Fruit fly (Drosophila melanogaster) whole organism, prepupa: Measurements from ENCODE around the gene Eaat2.

Experiments
- Blimp-1 ChIP-seq: fragments of 200-800 bp; sonication (Bioruptor generic); optimal IDR thresholded peaks from 3 replicates; lab custom pipeline; 2017; ENCODE audit warnings: missing biosample characterization, missing genetic modification characterization, mild to moderate bottlenecking, moderate library complexity, missing genetic modification reagents
- CG10669 ChIP-seq: fragments of 200-800 bp; sonication (Bioruptor generic); optimal IDR thresholded peaks from 3 replicates; lab custom pipeline; 2018; ENCODE audit warnings: missing biosample characterization, mild to moderate bottlenecking, missing genetic modification characterization, moderate library complexity
- CG11762 ChIP-seq: fragments of 200-800 bp; sonication (Bioruptor generic); optimal IDR thresholded peaks from 3 replicates; lab custom pipeline; 2016; ENCODE audit warnings: missing biosample characterization, missing genetic modification characterization; ENCODE audit not compliant: insufficient read depth
- CG11902 ChIP-seq: fragments of 200-800 bp; sonication (Bioruptor generic); optimal IDR thresholded peaks from 3 replicates; lab custom pipeline; 2016; ENCODE audit warnings: missing biosample characterization, missing genetic modification characterization
- CG15336 ChIP-seq: fragments of 200-800 bp; sonication (Bioruptor generic); IDR thresholded peaks from 2 replicates; pipeline ENCODE4 v1.3.6; 2022; ENCODE audit warnings: missing biosample characterization, missing genetic modification characterization
- CG1621 ChIP-seq: fragments of 200-800 bp; sonication (Bioruptor generic); optimal IDR thresholded peaks from 3 replicates; lab custom pipeline; 2018; ENCODE audit warnings: missing biosample characterization, mild to moderate bottlenecking, missing genetic modification characterization
- CG16779 ChIP-seq: fragments of 200-800 bp; sonication (Bioruptor generic); optimal IDR thresholded peaks from 3 replicates; lab custom pipeline; 2017; ENCODE audit warnings: missing biosample characterization, mild to moderate bottlenecking, missing genetic modification characterization
- CG3032 ChIP-seq: fragments of 200-800 bp; optimal IDR thresholded peaks from 2 replicates; lab custom pipeline; 2019; ENCODE audit warnings: missing biosample characterization, mild to moderate bottlenecking, missing genetic modification characterization, moderate library complexity
- CG31627 ChIP-seq: fragments of 200-800 bp; sonication (Bioruptor generic); optimal IDR thresholded peaks from 3 replicates; lab custom pipeline; 2016; ENCODE audit warnings: missing biosample characterization, missing genetic modification characterization
- CG32006 ChIP-seq: fragments of 200-800 bp; sonication (Bioruptor generic); optimal IDR thresholded peaks from 3 replicates; lab custom pipeline; 2017; ENCODE audit warnings: missing biosample characterization, mild to moderate bottlenecking, missing genetic modification characterization
- CG34406 ChIP-seq: fragments of 200-800 bp; sonication (Bioruptor generic); optimal IDR thresholded peaks from 3 replicates; lab custom pipeline; 2016; ENCODE audit warnings: missing biosample characterization, missing genetic modification characterization
- CG3919 ChIP-seq: fragments of 200-800 bp; sonication (Bioruptor generic); optimal IDR thresholded peaks from 3 replicates; lab custom pipeline; 2016; ENCODE audit warnings: missing biosample characterization, missing genetic modification characterization
- CG4318 ChIP-seq: fragments of 200-800 bp; sonication (Bioruptor generic); optimal IDR thresholded peaks from 3 replicates; lab custom pipeline; 2017; ENCODE audit warnings: missing biosample characterization, mild to moderate bottlenecking, missing genetic modification characterization
- CG6163 ChIP-seq: fragments of 200-800 bp; sonication (Bioruptor generic); IDR thresholded peaks from 3 replicates; pipeline ENCODE4 v1.3.6; 2022; ENCODE audit warnings: missing biosample characterization, missing genetic modification characterization
- CG6276 ChIP-seq: fragments of 200-800 bp; sonication (Bioruptor generic); optimal IDR thresholded peaks from 2 replicates; lab custom pipeline; 2017; ENCODE audit warnings: missing biosample characterization, mild to moderate bottlenecking, missing genetic modification characterization
- CG6854 ChIP-seq: fragments of 200-800 bp; sonication (Bioruptor generic); optimal IDR thresholded peaks from 2 replicates; lab custom pipeline; 2017; ENCODE audit warnings: missing biosample characterization, mild to moderate bottlenecking, missing genetic modification characterization
- CG7368 ChIP-seq: fragments of 200-800 bp; sonication (Bioruptor generic); optimal IDR thresholded peaks from 3 replicates; lab custom pipeline; 2016; ENCODE audit warnings: missing biosample characterization, missing genetic modification characterization
- CG8119 ChIP-seq: fragments of 200-800 bp; sonication (Bioruptor generic); IDR thresholded peaks from 3 replicates; pipeline ENCODE4 v1.3.6; 2022; ENCODE audit warnings: missing biosample characterization, missing genetic modification characterization
- CG8319 ChIP-seq: fragments of 200-800 bp; sonication (Bioruptor generic); optimal IDR thresholded peaks from 3 replicates; lab custom pipeline; 2016; ENCODE audit warnings: missing biosample characterization, missing genetic modification characterization
- CG8632 ChIP-seq: fragments of 200-800 bp; sonication (Bioruptor generic); optimal IDR thresholded peaks from 3 replicates; lab custom pipeline; 2016; ENCODE audit warnings: missing biosample characterization, missing genetic modification characterization
- CG9139 ChIP-seq: fragments of 200-800 bp; sonication (Bioruptor generic); optimal IDR thresholded peaks from 3 replicates; lab custom pipeline; 2017; ENCODE audit warnings: missing biosample characterization, mild to moderate bottlenecking, missing genetic modification characterization
- Eip75B ChIP-seq: fragments of 200-800 bp; sonication (Bioruptor generic); optimal IDR thresholded peaks from 3 replicates; lab custom pipeline; 2016; ENCODE audit warnings: missing biosample characterization, missing genetic modification characterization
- Eip78C ChIP-seq: fragments of 200-800 bp; sonication (Bioruptor generic); peaks from one replicate; lab custom pipeline; 2016; ENCODE audit warnings: missing biosample characterization, missing genetic modification characterization
- Ets21C ChIP-seq: fragments of 200-800 bp; sonication (Bioruptor generic); optimal IDR thresholded peaks from 3 replicates; lab custom pipeline; 2016; ENCODE audit warnings: missing biosample characterization, missing genetic modification characterization
- Gug ChIP-seq: fragments of 200-800 bp; sonication (Bioruptor generic); IDR thresholded peaks from 2 replicates; pipeline ENCODE4 v1.3.6; 2022; ENCODE audit warnings: missing biosample characterization, missing genetic modification characterization
- Hr38 ChIP-seq: sonication (Bioruptor generic); optimal IDR thresholded peaks from 2 replicates; lab custom pipeline; 2016; ENCODE audit warnings: missing biosample characterization, missing genetic modification characterization
- Hr4 ChIP-seq: fragments of 200-800 bp; sonication (Bioruptor generic); optimal IDR thresholded peaks from 3 replicates; lab custom pipeline; 2016; ENCODE audit warnings: missing biosample characterization, missing genetic modification characterization
- Lpt ChIP-seq: fragments of 200-800 bp; sonication (Bioruptor generic); optimal IDR thresholded peaks from 3 replicates; lab custom pipeline; 2016; ENCODE audit warnings: missing biosample characterization, missing genetic modification characterization
- Met ChIP-seq: fragments of 200-800 bp; sonication (Bioruptor generic); optimal IDR thresholded peaks from 3 replicates; lab custom pipeline; 2016; ENCODE audit warnings: missing biosample characterization, missing genetic modification characterization
- OdsH ChIP-seq: fragments of 200-800 bp; sonication (Bioruptor generic); optimal IDR thresholded peaks from 3 replicates; lab custom pipeline; 2016; ENCODE audit warnings: missing biosample characterization, missing genetic modification characterization
- Smox ChIP-seq: fragments of 200-800 bp; sonication (Bioruptor generic); optimal IDR thresholded peaks from 3 replicates; lab custom pipeline; 2016; ENCODE audit warnings: missing biosample characterization, missing genetic modification characterization
- Sox102F ChIP-seq: fragments of 200-800 bp; sonication (Bioruptor generic); optimal IDR thresholded peaks from 2 replicates; lab custom pipeline; 2016; ENCODE audit warnings: missing biosample characterization, mild to moderate bottlenecking, missing genetic modification characterization
- Sox14 ChIP-seq: fragments of 200-800 bp; sonication (Bioruptor generic); optimal IDR thresholded peaks from 3 replicates; lab custom pipeline; 2016; ENCODE audit warnings: missing biosample characterization, missing genetic modification characterization
- Sox15 ChIP-seq: fragments of 200-800 bp; sonication (Bioruptor generic); optimal IDR thresholded peaks from 3 replicates; lab custom pipeline; 2016; ENCODE audit warnings: missing biosample characterization, missing genetic modification characterization
- achi ChIP-seq: fragments of 200-800 bp; sonication (Bioruptor generic); optimal IDR thresholded peaks from 3 replicates; lab custom pipeline; 2016; ENCODE audit warnings: missing biosample characterization, missing genetic modification characterization
- acj6 ChIP-seq: fragments of 200-800 bp; sonication (Bioruptor generic); optimal IDR thresholded peaks from 3 replicates; lab custom pipeline; 2016; ENCODE audit warnings: missing biosample characterization, missing genetic modification characterization
- dac ChIP-seq: fragments of 200-800 bp; sonication (Bioruptor generic); optimal IDR thresholded peaks from 2 replicates; lab custom pipeline; 2017; ENCODE audit warnings: missing biosample characterization, mild to moderate bottlenecking, missing genetic modification characterization
- dsx ChIP-seq: fragments of 200-800 bp; optimal IDR thresholded peaks from 3 replicates; lab custom pipeline; 2019; ENCODE audit warnings: missing biosample characterization, mild to moderate bottlenecking, missing genetic modification characterization, moderate library complexity; ENCODE audit not compliant: poor library complexity, severe bottlenecking
- eg ChIP-seq: fragments of 200-800 bp; sonication (Bioruptor generic); IDR thresholded peaks from 3 replicates; pipeline ENCODE4 v1.3.6; 2022; ENCODE audit warnings: missing biosample characterization, missing genetic modification characterization
- esn ChIP-seq: fragments of 200-800 bp; sonication (Bioruptor generic); optimal IDR thresholded peaks from 2 replicates; lab custom pipeline; 2016; ENCODE audit warnings: missing biosample characterization, mild to moderate bottlenecking, missing genetic modification characterization, moderate library complexity
- fd59A ChIP-seq: fragments of 200-800 bp; sonication (Bioruptor generic); optimal IDR thresholded peaks from 2 replicates; lab custom pipeline; 2017; ENCODE audit warnings: missing biosample characterization, mild to moderate bottlenecking, missing genetic modification characterization, missing genetic modification reagents
- fd85E ChIP-seq: fragments of 200-800 bp; sonication (Bioruptor generic); optimal IDR thresholded peaks from 3 replicates; lab custom pipeline; 2016; ENCODE audit warnings: missing biosample characterization, missing genetic modification characterization
- fkh ChIP-seq: fragments of 200-800 bp; sonication (Bioruptor generic); optimal IDR thresholded peaks from 3 replicates; lab custom pipeline; 2017; ENCODE audit warnings: missing biosample characterization, mild to moderate bottlenecking, missing genetic modification characterization, moderate library complexity
- lz ChIP-seq: fragments of 200-800 bp; sonication (Bioruptor generic); optimal IDR thresholded peaks from 3 replicates; lab custom pipeline; 2016; ENCODE audit warnings: missing biosample characterization, missing genetic modification characterization
- net ChIP-seq: fragments of 200-800 bp; sonication (Bioruptor generic); optimal IDR thresholded peaks from 3 replicates; lab custom pipeline; 2016; ENCODE audit warnings: missing biosample characterization, missing genetic modification characterization
- pdm3 ChIP-seq: fragments of 200-800 bp; sonication (Bioruptor generic); optimal IDR thresholded peaks from 3 replicates; lab custom pipeline; 2016; ENCODE audit warnings: missing biosample characterization, missing genetic modification characterization
- salr ChIP-seq, 2 experiments: fragments of 200-800 bp; sonication (Bioruptor generic); optimal IDR thresholded peaks; 3 replicates each; lab custom pipeline; 2016 to 2018; ENCODE audit warnings: missing biosample characterization in 2 of 2, missing genetic modification characterization in 2 of 2, mild to moderate bottlenecking in 1 of 2
- spab ChIP-seq: fragments of 200-800 bp; sonication (Bioruptor generic); optimal IDR thresholded peaks from 2 replicates; lab custom pipeline; 2017; ENCODE audit warnings: missing biosample characterization, mild to moderate bottlenecking, missing genetic modification characterization, missing genetic modification reagents
- ss ChIP-seq, 2 experiments: fragments of 200-800 bp; sonication (Bioruptor generic); optimal IDR thresholded peaks; 2 replicates in 1 of 2; 3 replicates in 1 of 2; lab custom pipeline; 2017 to 2018; ENCODE audit warnings: mild to moderate bottlenecking in 2 of 2, missing biosample characterization in 2 of 2, missing genetic modification characterization in 2 of 2, moderate library complexity in 1 of 2
- svp ChIP-seq: fragments of 200-800 bp; sonication (Bioruptor generic); peaks from one replicate; lab custom pipeline; 2016; ENCODE audit warnings: missing biosample characterization, missing genetic modification characterization
- topi ChIP-seq: fragments of 200-800 bp; sonication (Bioruptor generic); optimal IDR thresholded peaks from 3 replicates; lab custom pipeline; 2016; ENCODE audit warnings: missing biosample characterization, missing genetic modification characterization
- vri ChIP-seq: fragments of 200-800 bp; sonication (Bioruptor generic); optimal IDR thresholded peaks from 3 replicates; lab custom pipeline; 2016; ENCODE audit warnings: missing biosample characterization, mild to moderate bottlenecking, missing genetic modification characterization

Gene Eaat2

dm6 chr2L:700787-701186 is 43.4 kb downstream of the Eaat2 start:
- no peak for TF ChIP-seq salr (GFP tag; optimal IDR thresholded peaks at IDR 0.05; lab: Kevin White, UChicago)
- no peak for TF ChIP-seq CG8119
- TF ChIP-seq fkh (GFP tag; lab: Kevin White, UChicago), result no peak
- no peak for TF ChIP-seq eg
- peak; percentile 24 for TF ChIP-seq Ets21C
- 0 out of 2 replicates have a peak, but pooled peaks have one; percentile 17 for TF ChIP-seq CG15336
- peak; percentile 48 for TF ChIP-seq achi
- peak; percentile 19 for TF ChIP-seq CG6276
- no peak for TF ChIP-seq dac
- peak in 1 of 2 experiments; percentile 8 for TF ChIP-seq ss (GFP tag; optimal IDR thresholded peaks at IDR 0.05; lab: Kevin White, UChicago)
- TF ChIP-seq CG11762 (GFP tag; lab: Kevin White, UChicago), result peak; percentile 15
- TF ChIP-seq spab, result peak; percentile 49
- peak; percentile 84 for TF ChIP-seq svp (GFP tag; lab: Kevin White, UChicago)
- TF ChIP-seq Sox14 (GFP tag; lab: Kevin White, UChicago), result peak; percentile 47
- TF ChIP-seq lz (GFP tag; lab: Kevin White, UChicago), result peak; percentile 67
- peak; percentile 8 for TF ChIP-seq CG4318 (GFP tag; lab: Kevin White, UChicago)
- no peak for TF ChIP-seq CG1621 (tag; lab: Kevin White, UChicago)
- TF ChIP-seq Gug (GFP tag; lab: Robert Waterston, UW), result 0 out of 2 replicates have a peak, but pooled peaks have one; percentile 26
- TF ChIP-seq pdm3 (GFP tag; lab: Kevin White, UChicago), result peak; percentile 42
- TF ChIP-seq Lpt, result no peak
- peak; percentile 71 for TF ChIP-seq esn (GFP tag; lab: Kevin White, UChicago)
- peak; percentile 56 for TF ChIP-seq CG32006 (GFP tag; lab: Kevin White, UChicago)
- TF ChIP-seq Eip75B (GFP tag; lab: Kevin White, UChicago), result peak; percentile 46
- peak; percentile 45 for TF ChIP-seq CG10669 (GFP tag; lab: Kevin White, UChicago)
- no peak for TF ChIP-seq net (GFP tag; lab: Kevin White, UChicago)
- no peak for TF ChIP-seq CG11902 (GFP tag; lab: Kevin White, UChicago)
- no peak for TF ChIP-seq Sox15
- TF ChIP-seq acj6 (GFP tag; lab: Kevin White, UChicago), result peak; percentile 41
- peak; percentile 63 for TF ChIP-seq dsx (GFP tag; lab: Kevin White, UChicago)
- no peak for TF ChIP-seq fd85E (GFP tag; lab: Kevin White, UChicago)
- TF ChIP-seq Eip78C (GFP tag; lab: Kevin White, UChicago), result peak; percentile 88
- peak; percentile 53 for TF ChIP-seq Smox (GFP tag; lab: Kevin White, UChicago)
- no peak for TF ChIP-seq CG8319 (GFP tag; lab: Kevin White, UChicago)
- peak; percentile 59 for TF ChIP-seq topi (GFP tag; lab: Kevin White, UChicago)
- peak; percentile 30 for TF ChIP-seq CG3032 (tag; lab: Kevin White, UChicago)
- TF ChIP-seq Hr38, result no peak
- no peak for TF ChIP-seq CG16779 (tag; lab: Kevin White, UChicago)
- TF ChIP-seq vri (GFP tag; lab: Kevin White, UChicago), result peak; percentile 34
- TF ChIP-seq CG7368 (GFP tag; lab: Kevin White, UChicago), result no peak
- peak; percentile 40 for TF ChIP-seq OdsH (GFP tag; lab: Kevin White, UChicago)
- peak; percentile 28; the same call in 1 of the 3 replicates for TF ChIP-seq CG6163 (GFP tag; lab: Robert Waterston, UW)
- TF ChIP-seq Blimp-1 (GFP tag; lab: Kevin White, UChicago), result no peak
- TF ChIP-seq fd59A (GFP tag; lab: Kevin White, UChicago), result peak; percentile 30
- TF ChIP-seq Sox102F (GFP tag; lab: Kevin White, UChicago), result peak; percentile 67
- TF ChIP-seq CG8632 (GFP tag; lab: Kevin White, UChicago), result peak; percentile 44
- TF ChIP-seq CG34406 (GFP tag; lab: Kevin White, UChicago), result peak; percentile 37
- peak; percentile 67 for TF ChIP-seq CG3919 (GFP tag; lab: Kevin White, UChicago)
- peak; percentile 71 for TF ChIP-seq Met (GFP tag; lab: Kevin White, UChicago)
- peak; percentile 10 for TF ChIP-seq CG6854 (GFP tag; lab: Kevin White, UChicago)
- TF ChIP-seq CG9139, result no peak
- peak; percentile 51 for TF ChIP-seq CG31627 (GFP tag; lab: Kevin White, UChicago)
- peak; percentile 27 for TF ChIP-seq Hr4 (GFP tag; lab: Kevin White, UChicago)
